Fruit fly (Drosophila melanogaster): ENCODE measurements around the gene BBS8.

The BBS8 gene

dm6 chr2L:412931-413330, 9.7 kb upstream of the BBS8 start (continued):
- TF ChIP-seq Six4 (GFP tag; optimal IDR thresholded peaks at IDR 0.05) (no peak), CG11247 (GFP tag; IDR thresholded peaks at IDR 0.05) (peak; percentile 44; the same call in 1 of the 2 replicates), CoRest (tag; optimal IDR thresholded peaks at IDR 0.05) (no peak), danr (GFP tag; IDR thresholded peaks at IDR 0.05) (no peak), Vsx1 (GFP tag; optimal IDR thresholded peaks at IDR 0.05) (no peak), MESR4 (GFP tag; optimal IDR thresholded peaks at IDR 0.05) (no peak), hbn (GFP tag; IDR thresholded peaks at IDR 0.05; ENCODE audit: partially characterized antibody) (no peak), CG12299 (tag; optimal IDR thresholded peaks at IDR 0.05) (no peak), fd102C (GFP tag; optimal IDR thresholded peaks at IDR 0.05) (no peak), CkIIα-i1 (GFP tag; IDR thresholded peaks at IDR 0.05) (no peak), Spps (tag; optimal IDR thresholded peaks at IDR 0.05) (no peak), CG11085 (GFP tag; IDR thresholded peaks at IDR 0.05) (no peak), CG10565 (GFP tag; optimal IDR thresholded peaks at IDR 0.05) (no peak), CG4707 (GFP tag; optimal IDR thresholded peaks at IDR 0.05) (no peak), CG17568 (GFP tag; optimal IDR thresholded peaks at IDR 0.05) (no peak), dysf (GFP tag; IDR thresholded peaks at IDR 0.05) (0 out of 3 replicates have a peak, but pooled peaks have one; percentile 48), ftz-f1 (GFP tag; optimal IDR thresholded peaks at IDR 0.05) (no peak), CG10543 (GFP tag; optimal IDR thresholded peaks at IDR 0.05) (peak; percentile 54), sens-2 (GFP tag; IDR thresholded peaks at IDR 0.05) (no peak), cato (GFP tag; optimal IDR thresholded peaks at IDR 0.05; ENCODE audit: borderline replicate concordance) (no peak), jing (GFP tag; optimal IDR thresholded peaks at IDR 0.05) (no peak), sima (GFP tag; optimal IDR thresholded peaks at IDR 0.05) (no peak), CG31388 (GFP tag; optimal IDR thresholded peaks at IDR 0.05) (no peak), ssp (GFP tag; IDR thresholded peaks at IDR 0.05) (no peak), wor (GFP tag; IDR thresholded peaks at IDR 0.05) (no peak), dati (GFP tag; IDR thresholded peaks at IDR 0.05) (no peak), H2.0 (GFP tag; IDR thresholded peaks at IDR 0.05) (no peak), CG3847 (GFP tag; IDR thresholded peaks at IDR 0.05) (no peak), CG6689 (GFP tag; IDR thresholded peaks at IDR 0.05) (peak; percentile 18; the same call in 1 of the 2 replicates), Rx (GFP tag; IDR thresholded peaks at IDR 0.05) (no peak), CG12391 (tag; optimal IDR thresholded peaks at IDR 0.05) (peak; percentile 21), so (GFP tag; IDR thresholded peaks at IDR 0.05) (no peak), esg (GFP tag; conservative IDR thresholded peaks at IDR 0.05) (no peak), CG17186 (GFP tag; optimal IDR thresholded peaks at IDR 0.05) (no peak), CG31224 (GFP tag; IDR thresholded peaks at IDR 0.05) (no peak), CG12659 (GFP tag; optimal IDR thresholded peaks at IDR 0.05) (no peak), fd3F (GFP tag; optimal IDR thresholded peaks at IDR 0.05) (no peak), CG8089 (GFP tag; optimal IDR thresholded peaks at IDR 0.05) (no peak), ATbp (GFP tag; optimal IDR thresholded peaks at IDR 0.05) (no peak), CG14710 (tag; optimal IDR thresholded peaks at IDR 0.05) (no peak), ken (GFP tag; IDR thresholded peaks at IDR 0.05) (no peak), CG3281 (GFP tag; optimal IDR thresholded peaks at IDR 0.05) (peak; percentile 66), CG9817 (tag; optimal IDR thresholded peaks at IDR 0.05) (peak; percentile 20), Side (GFP tag; optimal IDR thresholded peaks at IDR 0.05) (no peak), CG4730 (GFP tag; IDR thresholded peaks at IDR 0.05) (no peak), CG3407 (GFP tag; optimal IDR thresholded peaks at IDR 0.05) (no peak), CG2889 (GFP tag; IDR thresholded peaks at IDR 0.05) (no peak), zfh1 (GFP tag; IDR thresholded peaks at IDR 0.05) (no peak), bab2 (GFP tag; optimal IDR thresholded peaks at IDR 0.05) (no peak), CG12104 (GFP tag; optimal IDR thresholded peaks at IDR 0.05) (no peak), wdn (GFP tag; IDR thresholded peaks at IDR 0.05) (no peak), CTCF (GFP tag; optimal IDR thresholded peaks at IDR 0.05) (no peak), pzg (GFP tag; optimal IDR thresholded peaks at IDR 0.05) (no peak)
